Worm (Caenorhabditis elegans): Measurements from ENCODE around the gene che-7.

che-7 gene

ce11 chrV:7970519-7970918 is 1.5 kb upstream of the che-7 start:
- TF ChIP-seq hmg-4 (GFP tag; optimal IDR thresholded peaks at IDR 0.05) (no peak), ets-7 (tag; optimal IDR thresholded peaks at IDR 0.05) (no peak), tbx-11 (GFP tag; IDR thresholded peaks at IDR 0.05) (no peak), tra-4 (tag; optimal IDR thresholded peaks at IDR 0.05) (no peak), tbx-37 (GFP tag; conservative IDR thresholded peaks at IDR 0.05) (no peak), F13C5.2 (tag; optimal IDR thresholded peaks at IDR 0.05) (no peak), ama-1 (optimal IDR thresholded peaks at IDR 0.05) (no peak), ceh-36 (tag; optimal IDR thresholded peaks at IDR 0.05) (no peak), hnd-1 (tag; optimal IDR thresholded peaks at IDR 0.05) (no peak), aly-1 (tag; optimal IDR thresholded peaks at IDR 0.05) (no peak), hmbx-1 (tag; optimal IDR thresholded peaks at IDR 0.05) (no peak), ceh-13 (GFP tag; optimal IDR thresholded peaks at IDR 0.05) (no peak), flt-1 (GFP tag; IDR thresholded peaks at IDR 0.05) (no peak), sea-1 (GFP tag; conservative IDR thresholded peaks at IDR 0.05) (no peak), scrt-1 (GFP tag; IDR thresholded peaks at IDR 0.05) (no peak), pes-1 (GFP tag; IDR thresholded peaks at IDR 0.05) (no peak), B0310.2 (tag; optimal IDR thresholded peaks at IDR 0.05) (no peak)

- no peak for TF ChIP-seq ceh-36 (tag; optimal IDR thresholded peaks at IDR 0.05)
- no peak for TF ChIP-seq hnd-1 (tag; optimal IDR thresholded peaks at IDR 0.05)
- no peak for TF ChIP-seq F13C5.2 (tag; optimal IDR thresholded peaks at IDR 0.05)
- TF ChIP-seq pes-1 (GFP tag; IDR thresholded peaks at IDR 0.05): no peak
- no peak for TF ChIP-seq tbx-11 (GFP tag; IDR thresholded peaks at IDR 0.05)
- no peak for TF ChIP-seq hmbx-1 (tag; optimal IDR thresholded peaks at IDR 0.05)
- no peak for TF ChIP-seq flt-1 (GFP tag; IDR thresholded peaks at IDR 0.05)
Observed at ce11 chrV:7964429-7964828, 4.6 kb downstream of the che-7 start.

- TF ChIP-seq hnd-1 (tag; optimal IDR thresholded peaks at IDR 0.05) (no peak), hmg-4 (GFP tag; optimal IDR thresholded peaks at IDR 0.05) (no peak), flt-1 (GFP tag; IDR thresholded peaks at IDR 0.05) (no peak), ama-1 (optimal IDR thresholded peaks at IDR 0.05) (no peak), pes-1 (GFP tag; IDR thresholded peaks at IDR 0.05) (no peak), ceh-36 (tag; optimal IDR thresholded peaks at IDR 0.05) (no peak), sea-1 (GFP tag; conservative IDR thresholded peaks at IDR 0.05) (no peak), B0310.2 (tag; optimal IDR thresholded peaks at IDR 0.05) (no peak), hmbx-1 (tag; optimal IDR thresholded peaks at IDR 0.05) (no peak), F13C5.2 (tag; optimal IDR thresholded peaks at IDR 0.05) (no peak), ceh-13 (GFP tag; optimal IDR thresholded peaks at IDR 0.05) (no peak), tbx-11 (GFP tag; IDR thresholded peaks at IDR 0.05) (no peak)
Observed at ce11 chrV:7958740-7959320, 10.2 kb downstream of the che-7 start, which contains the start of the genes clec-217 and F26D11.2. Gene clec-217 (minus strand): TSS chrV:7958840. Gene F26D11.2 (plus strand): TSS chrV:7959270.

- TF ChIP-seq hnd-1 (tag; optimal IDR thresholded peaks at IDR 0.05) (no peak), scrt-1 (GFP tag; IDR thresholded peaks at IDR 0.05) (no peak), F13C5.2 (tag; optimal IDR thresholded peaks at IDR 0.05) (no peak), flt-1 (GFP tag; IDR thresholded peaks at IDR 0.05) (no peak), tbx-37 (GFP tag; conservative IDR thresholded peaks at IDR 0.05) (no peak), ceh-13 (GFP tag; optimal IDR thresholded peaks at IDR 0.05) (no peak), hmbx-1 (tag; optimal IDR thresholded peaks at IDR 0.05) (no peak), ama-1 (optimal IDR thresholded peaks at IDR 0.05) (no peak), tra-4 (tag; optimal IDR thresholded peaks at IDR 0.05) (no peak), sea-1 (GFP tag; conservative IDR thresholded peaks at IDR 0.05) (no peak), aly-1 (tag; optimal IDR thresholded peaks at IDR 0.05) (no peak), hmg-4 (GFP tag; optimal IDR thresholded peaks at IDR 0.05) (no peak), ceh-36 (tag; optimal IDR thresholded peaks at IDR 0.05) (no peak), B0310.2 (tag; optimal IDR thresholded peaks at IDR 0.05) (no peak), ets-7 (tag; optimal IDR thresholded peaks at IDR 0.05) (no peak), pes-1 (GFP tag; IDR thresholded peaks at IDR 0.05) (no peak), tbx-11 (GFP tag; IDR thresholded peaks at IDR 0.05) (no peak)
Observed at ce11 chrV:7956218-7956617, 12.8 kb downstream of the che-7 start, which contains the start of gene pals-34. Gene pals-34 (minus strand): TSS chrV:7956497.

- TF ChIP-seq ceh-13 (GFP tag; optimal IDR thresholded peaks at IDR 0.05) (no peak), ceh-36 (tag; optimal IDR thresholded peaks at IDR 0.05) (no peak), hnd-1 (tag; optimal IDR thresholded peaks at IDR 0.05) (no peak), tbx-11 (GFP tag; IDR thresholded peaks at IDR 0.05) (no peak), ama-1 (optimal IDR thresholded peaks at IDR 0.05) (no peak), hmg-4 (GFP tag; optimal IDR thresholded peaks at IDR 0.05) (no peak), pes-1 (GFP tag; IDR thresholded peaks at IDR 0.05) (no peak), B0310.2 (tag; optimal IDR thresholded peaks at IDR 0.05) (no peak), tbx-37 (GFP tag; conservative IDR thresholded peaks at IDR 0.05) (no peak), sea-1 (GFP tag; conservative IDR thresholded peaks at IDR 0.05) (no peak), aly-1 (tag; optimal IDR thresholded peaks at IDR 0.05) (no peak), hmbx-1 (tag; optimal IDR thresholded peaks at IDR 0.05) (no peak), ets-7 (tag; optimal IDR thresholded peaks at IDR 0.05) (no peak), F13C5.2 (tag; optimal IDR thresholded peaks at IDR 0.05) (no peak), scrt-1 (GFP tag; IDR thresholded peaks at IDR 0.05) (no peak)
Observed at ce11 chrV:7955168-7955567, 13.8 kb downstream of the che-7 start, which contains the start of gene F26D11.12. Gene F26D11.12 (minus strand): TSS chrV:7955312.

ce11 chrV:7954552-7954951 is 14.5 kb downstream of the che-7 start, which contains the start of gene F26D11.13:
Gene F26D11.13 (minus strand): TSS chrV:7954652.
- TF ChIP-seq B0310.2 (tag; optimal IDR thresholded peaks at IDR 0.05): no peak
- no peak for TF ChIP-seq hmg-4 (GFP tag; optimal IDR thresholded peaks at IDR 0.05)
- TF ChIP-seq ama-1 (optimal IDR thresholded peaks at IDR 0.05): no peak
- no peak for TF ChIP-seq tra-4 (tag; optimal IDR thresholded peaks at IDR 0.05)
- TF ChIP-seq sea-1 (GFP tag; conservative IDR thresholded peaks at IDR 0.05): no peak
- TF ChIP-seq pes-1 (GFP tag; IDR thresholded peaks at IDR 0.05): no peak
- no peak for TF ChIP-seq F13C5.2 (tag; optimal IDR thresholded peaks at IDR 0.05)
- TF ChIP-seq hnd-1 (tag; optimal IDR thresholded peaks at IDR 0.05): no peak
- TF ChIP-seq ets-7 (tag; optimal IDR thresholded peaks at IDR 0.05): no peak
- TF ChIP-seq hmbx-1 (tag; optimal IDR thresholded peaks at IDR 0.05): no peak
- TF ChIP-seq tbx-11 (GFP tag; IDR thresholded peaks at IDR 0.05): no peak
- no peak for TF ChIP-seq scrt-1 (GFP tag; IDR thresholded peaks at IDR 0.05)

ce11 chrV:7952855-7953254 is 16.2 kb downstream of the che-7 start, which contains the start of gene clec-216:
Gene clec-216 (minus strand): TSS chrV:7952955.
- TF ChIP-seq ama-1 (optimal IDR thresholded peaks at IDR 0.05) (no peak), scrt-1 (GFP tag; IDR thresholded peaks at IDR 0.05) (no peak), tra-4 (tag; optimal IDR thresholded peaks at IDR 0.05) (no peak), sea-1 (GFP tag; conservative IDR thresholded peaks at IDR 0.05) (no peak), pes-1 (GFP tag; IDR thresholded peaks at IDR 0.05) (no peak), F13C5.2 (tag; optimal IDR thresholded peaks at IDR 0.05) (no peak), ets-7 (tag; optimal IDR thresholded peaks at IDR 0.05) (no peak), ceh-36 (tag; optimal IDR thresholded peaks at IDR 0.05) (no peak), tbx-37 (GFP tag; conservative IDR thresholded peaks at IDR 0.05) (no peak), ceh-13 (GFP tag; optimal IDR thresholded peaks at IDR 0.05) (no peak), flt-1 (GFP tag; IDR thresholded peaks at IDR 0.05) (no peak), B0310.2 (tag; optimal IDR thresholded peaks at IDR 0.05) (no peak), hmg-4 (GFP tag; optimal IDR thresholded peaks at IDR 0.05) (no peak), tbx-11 (GFP tag; IDR thresholded peaks at IDR 0.05) (no peak), hnd-1 (tag; optimal IDR thresholded peaks at IDR 0.05) (no peak), hmbx-1 (tag; optimal IDR thresholded peaks at IDR 0.05) (no peak), aly-1 (tag; optimal IDR thresholded peaks at IDR 0.05) (no peak)
